Worm (Caenorhabditis elegans) whole organism, young adult: ENCODE measurements around the gene F41H10.1.

Source experiments
- B0019.2 ChIP-seq: fragments of 200-800 bp; sonication (Bioruptor generic); conservative IDR thresholded peaks from 2 replicates; pipeline ENCODE4 v1.3.6; 2022; ENCODE audit warnings: missing genetic modification reagents, missing genetic modification characterization, missing compliant biosample characterization
- B0261.1 ChIP-seq: sonication (generic microtip); optimal IDR thresholded peaks from 2 replicates; lab custom pipeline; 2016; ENCODE audit warnings: mild to moderate bottlenecking, missing genetic modification characterization, moderate library complexity, missing compliant biosample characterization
- B0336.3 ChIP-seq: fragments of 200-800 bp; sonication (Bioruptor generic); IDR thresholded peaks from 2 replicates; pipeline ENCODE4 v1.3.6; 2022; ENCODE audit warnings: missing genetic modification characterization, missing compliant biosample characterization
- F33H1.4 ChIP-seq: fragments of 200-800 bp; sonication (Bioruptor generic); IDR thresholded peaks from 2 replicates; pipeline ENCODE4 v1.3.6; 2022; ENCODE audit warnings: missing genetic modification reagents, missing genetic modification characterization, missing compliant biosample characterization
- F39B2.1 ChIP-seq: fragments of 200-800 bp; sonication (Bioruptor generic); IDR thresholded peaks from 2 replicates; pipeline ENCODE4 v1.3.6; 2022; ENCODE audit warnings: missing genetic modification reagents, missing genetic modification characterization, missing compliant biosample characterization
- F57C9.4 ChIP-seq: sonication (generic microtip); optimal IDR thresholded peaks from 2 replicates; lab custom pipeline; 2017; ENCODE audit warnings: mild to moderate bottlenecking, missing genetic modification characterization, missing compliant biosample characterization
- K12H6.12 ChIP-seq: fragments of 200-800 bp; sonication (Bioruptor generic); optimal IDR thresholded peaks from 2 replicates; lab custom pipeline; 2018; ENCODE audit warnings: mild to moderate bottlenecking, missing genetic modification characterization, missing compliant biosample characterization
- ZK185.1 ChIP-seq: sonication (generic microtip); optimal IDR thresholded peaks from 2 replicates; lab custom pipeline; 2016; ENCODE audit warnings: mild to moderate bottlenecking, missing genetic modification characterization, missing compliant biosample characterization; ENCODE audit not compliant: poor library complexity, severe bottlenecking
- athp-1 ChIP-seq: sonication (generic microtip); optimal IDR thresholded peaks from 2 replicates; lab custom pipeline; 2017; ENCODE audit warnings: mild to moderate bottlenecking, missing genetic modification characterization, missing compliant biosample characterization
- bed-1 ChIP-seq: fragments of 200-800 bp; sonication (Bioruptor generic); IDR thresholded peaks from 2 replicates; pipeline ENCODE4 v1.3.6; 2022; ENCODE audit warnings: missing genetic modification reagents, missing genetic modification characterization, missing compliant biosample characterization
- cebp-1 ChIP-seq, 2 experiments: fragments of 200-800 bp in 1 of 2; sonication (Bioruptor generic) in 1 of 2; sonication (generic microtip) in 1 of 2; IDR thresholded peaks in 1 of 2; optimal IDR thresholded peaks in 1 of 2; 2 replicates each; pipeline versions ENCODE4 v1.3.6 to Lab custom; 2017 to 2022; ENCODE audit warnings: missing compliant biosample characterization in 2 of 2, missing genetic modification characterization in 2 of 2, mild to moderate bottlenecking in 1 of 2, missing genetic modification reagents in 1 of 2, moderate library complexity in 1 of 2
- cebp-2 ChIP-seq: fragments of 200-800 bp; sonication (Bioruptor generic); IDR thresholded peaks from 2 replicates; pipeline ENCODE4 v1.3.6; 2022; ENCODE audit warnings: missing genetic modification characterization, missing compliant biosample characterization
- ceh-100 ChIP-seq: fragments of 200-800 bp; sonication (Bioruptor generic); IDR thresholded peaks from 2 replicates; pipeline ENCODE4 v1.3.6; 2022; ENCODE audit warnings: missing genetic modification reagents, missing genetic modification characterization, missing compliant biosample characterization
- ceh-27 ChIP-seq: fragments of 200-800 bp; sonication (Bioruptor generic); optimal IDR thresholded peaks from 2 replicates; lab custom pipeline; 2018; ENCODE audit warnings: mild to moderate bottlenecking, missing genetic modification characterization, moderate library complexity, missing compliant biosample characterization
- ceh-58 ChIP-seq: fragments of 200-800 bp; sonication (Bioruptor generic); IDR thresholded peaks from 2 replicates; pipeline ENCODE4 v1.3.6; 2022; ENCODE audit warnings: missing genetic modification characterization, missing compliant biosample characterization
- ceh-91 ChIP-seq: fragments of 200-800 bp; sonication (Bioruptor generic); IDR thresholded peaks from 2 replicates; pipeline ENCODE4 v1.3.6; 2022; ENCODE audit warnings: missing genetic modification reagents, missing genetic modification characterization, missing compliant biosample characterization
- chd-7 ChIP-seq: sonication (generic microtip); optimal IDR thresholded peaks from 2 replicates; lab custom pipeline; 2016; ENCODE audit warnings: mild to moderate bottlenecking, missing genetic modification characterization, moderate library complexity, missing compliant biosample characterization
- dpff-1 ChIP-seq: sonication (generic microtip); optimal IDR thresholded peaks from 2 replicates; lab custom pipeline; 2017; ENCODE audit warnings: mild to moderate bottlenecking, missing genetic modification characterization, missing compliant biosample characterization
- dpl-1 ChIP-seq: fragments of 150-350 bp; optimal IDR thresholded peaks from 2 replicates; lab custom pipeline; 2014; ENCODE audit warnings: missing biosample characterization, missing genetic modification reagents, missing genetic modification characterization
- efl-1 ChIP-seq: fragments of 150-350 bp; optimal IDR thresholded peaks from 2 replicates; lab custom pipeline; 2014; ENCODE audit warnings: missing biosample characterization, missing genetic modification reagents, missing genetic modification characterization
- egl-44 ChIP-seq: fragments of 200-800 bp; sonication (Bioruptor generic); IDR thresholded peaks from 2 replicates; pipeline ENCODE4 v1.3.6; 2022; ENCODE audit warnings: missing genetic modification reagents, missing genetic modification characterization, missing compliant biosample characterization
- egrh-3 ChIP-seq: fragments of 200-800 bp; sonication (Bioruptor generic); IDR thresholded peaks from 2 replicates; pipeline ENCODE4 v1.3.6; 2022; ENCODE audit warnings: missing genetic modification reagents, missing genetic modification characterization, missing compliant biosample characterization
- him-1 ChIP-seq: sonication (generic microtip); optimal IDR thresholded peaks from 2 replicates; lab custom pipeline; 2016; ENCODE audit warnings: missing genotype, missing genetic modification reagents, missing genetic modification characterization, missing compliant biosample characterization
- hrde-1 ChIP-seq: sonication (generic microtip); optimal IDR thresholded peaks from 2 replicates; lab custom pipeline; 2016; ENCODE audit warnings: missing genetic modification characterization, mild to moderate bottlenecking, missing compliant biosample characterization, moderate library complexity, missing genotype, missing genetic modification reagents, borderline replicate concordance
- hsf-1 ChIP-seq: fragments of 200-800 bp; sonication (Bioruptor generic); IDR thresholded peaks from 2 replicates; pipeline ENCODE4 v1.3.6; 2022; ENCODE audit warnings: missing genetic modification reagents, missing genetic modification characterization, missing compliant biosample characterization
- lin-26 ChIP-seq: fragments of 200-800 bp; sonication (Bioruptor generic); IDR thresholded peaks from 2 replicates; pipeline ENCODE4 v1.3.6; 2022; ENCODE audit warnings: missing genetic modification reagents, missing genetic modification characterization, missing compliant biosample characterization
- lin-40 ChIP-seq: sonication (generic microtip); optimal IDR thresholded peaks from 2 replicates; lab custom pipeline; 2016; ENCODE audit warnings: missing genetic modification characterization, mild to moderate bottlenecking, missing compliant biosample characterization, missing genotype, missing genetic modification reagents
- lin-54 ChIP-seq: fragments of 200-800 bp; sonication (Bioruptor generic); optimal IDR thresholded peaks from 2 replicates; lab custom pipeline; 2018; ENCODE audit warnings: mild to moderate bottlenecking, missing genetic modification characterization, missing compliant biosample characterization
- lsl-1 ChIP-seq: fragments of 200-800 bp; sonication (Bioruptor generic); optimal IDR thresholded peaks from 2 replicates; lab custom pipeline; 2018; ENCODE audit warnings: mild to moderate bottlenecking, missing genetic modification characterization, moderate library complexity, missing compliant biosample characterization
- mcd-1 ChIP-seq: fragments of 200-800 bp; sonication (Bioruptor generic); IDR thresholded peaks from 2 replicates; pipeline ENCODE4 v1.3.6; 2022; ENCODE audit warnings: missing genetic modification reagents, missing genetic modification characterization, missing compliant biosample characterization
- mel-28 ChIP-seq: sonication (generic microtip); optimal IDR thresholded peaks from 2 replicates; lab custom pipeline; 2016; ENCODE audit warnings: borderline replicate concordance, mild to moderate bottlenecking, missing genetic modification characterization, missing compliant biosample characterization
- nfyb-1 ChIP-seq: fragments of 200-800 bp; sonication (Bioruptor generic); IDR thresholded peaks from 2 replicates; pipeline ENCODE4 v1.3.6; 2022; ENCODE audit warnings: missing genetic modification reagents, missing genetic modification characterization, missing compliant biosample characterization
- nhr-120 ChIP-seq: fragments of 200-800 bp; sonication (Bioruptor generic); IDR thresholded peaks from 2 replicates; pipeline ENCODE4 v1.3.6; 2022; ENCODE audit warnings: missing genetic modification characterization, missing compliant biosample characterization
- nhr-80 ChIP-seq: sonication (generic microtip); optimal IDR thresholded peaks from 2 replicates; lab custom pipeline; 2016; ENCODE audit warnings: missing genetic modification characterization, missing compliant biosample characterization
- pbrm-1 ChIP-seq: fragments of 200-800 bp; sonication (Bioruptor generic); IDR thresholded peaks from 2 replicates; pipeline ENCODE4 v1.3.6; 2022; ENCODE audit warnings: missing genetic modification reagents, missing genetic modification characterization, missing compliant biosample characterization
- rcor-1 ChIP-seq: fragments of 200-800 bp; sonication (Bioruptor generic); IDR thresholded peaks from 2 replicates; pipeline ENCODE4 v1.3.6; 2022; ENCODE audit warnings: missing genetic modification reagents, missing genetic modification characterization, missing compliant biosample characterization
- rpc-1 ChIP-seq, 2 experiments: fragments of 150-350 bp in 1 of 2; sonication (generic microtip) in 1 of 2; optimal IDR thresholded peaks; 2 replicates each; lab custom pipeline; 2014 to 2018; ENCODE audit warnings: missing biosample characterization in 1 of 2, missing genetic modification characterization in 1 of 2, missing genetic modification reagents in 1 of 2, missing genotype in 1 of 2
- snpc-4 ChIP-seq, 5 experiments: fragments of 150-350 bp in 1 of 5; sonication (generic microtip) in 4 of 5; optimal IDR thresholded peaks; 2 replicates each; lab custom pipeline; 2014 to 2018; ENCODE audit warnings: missing genetic modification characterization in 5 of 5, missing biosample characterization in 3 of 5, antibody characterized with exemption in 2 of 5, mild to moderate bottlenecking in 2 of 5, missing compliant biosample characterization in 2 of 5, missing genotype in 2 of 5, moderate library complexity in 2 of 5, missing genetic modification reagents in 1 of 5
- tlf-1 ChIP-seq: fragments of 200-800 bp; sonication (Bioruptor generic); optimal IDR thresholded peaks from 2 replicates; lab custom pipeline; 2018; ENCODE audit warnings: mild to moderate bottlenecking, missing genetic modification characterization, missing compliant biosample characterization
- xnd-1 ChIP-seq: sonication (generic microtip); optimal IDR thresholded peaks from 2 replicates; lab custom pipeline; 2016; ENCODE audit warnings: missing genotype, missing genetic modification reagents, missing genetic modification characterization, missing compliant biosample characterization
- ztf-22 ChIP-seq: fragments of 200-800 bp; sonication (Bioruptor generic); optimal IDR thresholded peaks from 2 replicates; lab custom pipeline; 2018; ENCODE audit warnings: mild to moderate bottlenecking, missing genetic modification characterization, moderate library complexity, missing compliant biosample characterization
- ztf-26 ChIP-seq: sonication (generic microtip); optimal IDR thresholded peaks from 2 replicates; lab custom pipeline; 2017; ENCODE audit warnings: missing genetic modification characterization, missing compliant biosample characterization

The F41H10.1 gene

DNA sequence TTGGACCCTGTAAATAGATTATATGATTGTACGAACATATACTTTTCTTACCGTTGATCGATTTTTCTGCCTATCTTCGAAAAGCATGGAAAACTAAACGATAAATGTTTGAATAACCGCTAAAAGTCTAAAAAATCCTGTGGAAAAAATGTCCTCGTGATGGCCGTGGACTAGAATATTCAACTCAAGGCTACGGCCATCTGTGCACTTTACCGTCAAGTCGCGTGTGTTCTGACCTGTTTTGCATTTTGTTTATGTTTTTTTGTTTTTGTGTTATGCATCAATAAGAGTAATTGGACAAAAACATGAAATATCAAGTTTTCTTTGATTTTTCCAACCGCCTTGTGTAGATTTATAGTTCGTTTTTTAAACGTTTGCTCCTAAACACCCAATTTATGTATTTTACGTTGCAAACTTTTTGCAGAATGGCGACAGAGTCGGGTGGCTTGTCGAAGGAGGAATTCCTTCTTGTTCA is 18.5 kb upstream of the F41H10.1 start, which contains the start of the genes hda-6 and F41H10.4 (continued):
- TF ChIP-seq tlf-1 (peak; percentile 15), F33H1.4 (GFP tag; lab: Robert Waterston, UW) (peak; percentile 44), ZK185.1 (tag; lab: Kevin White, UChicago) (peak; percentile 88), cebp-1 (GFP tag; IDR thresholded peaks at IDR 0.05; lab: Robert Waterston, UW) (no peak), cebp-1 (tag; optimal IDR thresholded peaks at IDR 0.05; lab: Kevin White, UChicago) (peak; percentile 57), lsl-1 (GFP tag; lab: Kevin White, UChicago) (peak; percentile 54), B0261.1 (tag; lab: Kevin White, UChicago) (no peak), F57C9.4 (tag; lab: Kevin White, UChicago) (no peak), dpl-1 (GFP tag; lab: Kevin White, UChicago) (peak; percentile 3), B0336.3 (GFP tag; lab: Robert Waterston, UW) (0 out of 2 replicates have a peak, but pooled peaks have one; percentile 31), ceh-91 (0 out of 2 replicates have a peak, but pooled peaks have one; percentile 8), lin-54 (GFP tag; lab: Kevin White, UChicago) (peak; percentile 71), K12H6.12 (tag; lab: Kevin White, UChicago) (peak; percentile 24), lin-40 (tag; lab: Kevin White, UChicago) (peak; percentile 51), egrh-3 (GFP tag; lab: Robert Waterston, UW) (no peak), ceh-100 (0 out of 2 replicates have a peak, but pooled peaks have one; percentile 11)

ce11 chrIV:5366567-5366966 is 16.1 kb upstream of the F41H10.1 start, which contains the start of gene sand-1:
Gene sand-1, plus strand, starts transcription at chrIV:5366867.
- peak; percentile 30 for TF ChIP-seq athp-1
- TF ChIP-seq snpc-4 (GFP tag; optimal IDR thresholded peaks at IDR 0.05; lab: Kevin White, UChicago) = no peak
- TF ChIP-seq snpc-4 (tag; optimal IDR thresholded peaks at IDR 0.05; lab: Kevin White, UChicago) = peak in 1 of 4 experiments; percentile 66
- no peak for TF ChIP-seq F39B2.1

DNA sequence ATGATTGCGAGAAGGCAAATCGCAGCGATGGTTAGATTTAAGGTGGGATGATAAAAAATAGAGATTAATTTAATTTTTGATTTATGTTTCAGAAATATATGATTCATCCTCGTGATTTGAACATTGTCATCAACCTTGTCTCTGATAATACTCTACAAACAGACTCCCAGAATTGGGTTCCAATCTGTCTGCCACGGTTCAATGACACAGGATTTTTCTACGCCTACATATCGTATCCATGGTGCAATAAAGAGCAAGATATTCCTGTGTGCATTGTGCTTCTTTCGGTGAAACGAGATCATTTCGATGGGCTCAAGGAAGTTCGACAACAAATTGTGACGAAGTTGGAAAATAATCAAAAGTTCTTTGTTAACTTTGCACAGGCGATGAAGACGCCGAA is 14.8 kb upstream of the F41H10.1 start:
- no peak for TF ChIP-seq dpff-1 (tag; lab: Kevin White, UChicago)
- TF ChIP-seq snpc-4 (GFP tag; optimal IDR thresholded peaks at IDR 0.05; lab: Kevin White, UChicago) = no peak
- TF ChIP-seq snpc-4 (tag; optimal IDR thresholded peaks at IDR 0.05; lab: Kevin White, UChicago) = no peak
- TF ChIP-seq cebp-2 (GFP tag; lab: Robert Waterston, UW) = no peak
- no peak for TF ChIP-seq ceh-58
- TF ChIP-seq bed-1 (GFP tag; lab: Robert Waterston, UW) = no peak
- TF ChIP-seq dpl-1 (GFP tag; lab: Kevin White, UChicago) = no peak
- TF ChIP-seq chd-7 (tag; lab: Kevin White, UChicago) = no peak
- TF ChIP-seq efl-1 (GFP tag; lab: Kevin White, UChicago) = no peak
- TF ChIP-seq ztf-26 (tag; lab: Kevin White, UChicago) = no peak
- TF ChIP-seq lin-40 (tag; lab: Kevin White, UChicago) = no peak

ce11 chrIV:5368860-5369259 is 13.8 kb upstream of the F41H10.1 start:
- TF ChIP-seq F57C9.4 (tag; lab: Kevin White, UChicago) (no peak), egl-44 (GFP tag; lab: Robert Waterston, UW) (no peak), xnd-1 (tag; lab: Kevin White, UChicago) (no peak), him-1 (no peak), nfyb-1 (GFP tag; lab: Robert Waterston, UW) (0 out of 2 replicates have a peak, but pooled peaks have one; percentile 20), lin-26 (GFP tag; lab: Robert Waterston, UW) (no peak), hsf-1 (no peak), mel-28 (tag; lab: Kevin White, UChicago) (no peak), hrde-1 (tag; lab: Kevin White, UChicago) (no peak), ztf-22 (GFP tag; lab: Kevin White, UChicago) (no peak), nhr-120 (GFP tag; lab: Robert Waterston, UW) (no peak), rpc-1 (optimal IDR thresholded peaks at IDR 0.05; lab: Kevin White, UChicago) (no peak), rpc-1 (tag; optimal IDR thresholded peaks at IDR 0.05; lab: Kevin White, UChicago) (no peak), B0261.1 (tag; lab: Kevin White, UChicago) (no peak), B0019.2 (GFP tag; lab: Robert Waterston, UW) (no peak), nhr-80 (tag; lab: Kevin White, UChicago) (peak; percentile 11), rcor-1 (GFP tag; lab: Robert Waterston, UW) (no peak), mcd-1 (peak; percentile 67), pbrm-1 (GFP tag; lab: Robert Waterston, UW) (0 out of 2 replicates have a peak, but pooled peaks have one; percentile 31), ceh-27 (GFP tag; lab: Kevin White, UChicago) (no peak)
